Fruit fly (Drosophila melanogaster) whole organism, embryonic: ENCODE data around the gene CG5973.

ENCODE experiments used
- Bdp1 ChIP-seq: fragments of 200-800 bp; sonication (Bioruptor generic); optimal IDR thresholded peaks from 3 replicates; lab custom pipeline; 2016; ENCODE audit warnings: missing biosample characterization, missing genetic modification characterization
- CG10462 ChIP-seq: fragments of 200-800 bp; sonication (Bioruptor generic); optimal IDR thresholded peaks from 2 replicates; lab custom pipeline; 2016; ENCODE audit warnings: missing biosample characterization, missing genetic modification characterization
- CG11247 ChIP-seq: fragments of 200-800 bp; sonication (Bioruptor generic); IDR thresholded peaks from 2 replicates; pipeline ENCODE4 v1.3.6; 2022; ENCODE audit warnings: missing biosample characterization, missing genetic modification characterization
- CG12769 ChIP-seq: fragments of 200-800 bp; sonication (Bioruptor generic); optimal IDR thresholded peaks from 2 replicates; lab custom pipeline; 2019; ENCODE audit warnings: missing biosample characterization, mild to moderate bottlenecking, missing genetic modification characterization, moderate library complexity
- CG14710 ChIP-seq: fragments of 200-800 bp; sonication (Bioruptor generic); optimal IDR thresholded peaks from 3 replicates; lab custom pipeline; 2019; ENCODE audit warnings: missing biosample characterization, mild to moderate bottlenecking, missing genetic modification characterization, moderate library complexity
- CG15011 ChIP-seq: fragments of 200-800 bp; sonication (Bioruptor generic); optimal IDR thresholded peaks from 3 replicates; lab custom pipeline; 2018; ENCODE audit warnings: missing biosample characterization, mild to moderate bottlenecking, missing genetic modification characterization
- CG15696 ChIP-seq: fragments of 200-800 bp; sonication (Bioruptor generic); optimal IDR thresholded peaks from 2 replicates; lab custom pipeline; 2019; ENCODE audit warnings: missing biosample characterization, mild to moderate bottlenecking, missing genetic modification characterization, moderate library complexity
- CG17568 ChIP-seq: fragments of 200-800 bp; sonication (Bioruptor generic); optimal IDR thresholded peaks from 2 replicates; lab custom pipeline; 2018; ENCODE audit warnings: missing biosample characterization, mild to moderate bottlenecking, missing genetic modification characterization, moderate library complexity
- CG18262 ChIP-seq: fragments of 200-800 bp; optimal IDR thresholded peaks from 3 replicates; lab custom pipeline; 2019; ENCODE audit warnings: missing biosample characterization, mild to moderate bottlenecking, missing genetic modification characterization, moderate library complexity
- CG2712 ChIP-seq: fragments of 200-800 bp; optimal IDR thresholded peaks from 3 replicates; lab custom pipeline; 2019; ENCODE audit warnings: missing biosample characterization, mild to moderate bottlenecking, missing genetic modification characterization, moderate library complexity
- CG31224 ChIP-seq: fragments of 200-800 bp; sonication (Bioruptor generic); IDR thresholded peaks from 2 replicates; pipeline ENCODE4 v1.3.6; 2022; ENCODE audit warnings: missing biosample characterization, missing genetic modification characterization
- CG3847 ChIP-seq: fragments of 200-800 bp; sonication (Bioruptor generic); IDR thresholded peaks from 2 replicates; pipeline ENCODE4 v1.3.6; 2022; ENCODE audit warnings: missing biosample characterization, missing genetic modification characterization
- CG7372 ChIP-seq: fragments of 200-800 bp; sonication (Bioruptor generic); IDR thresholded peaks from 2 replicates; pipeline ENCODE4 v1.3.6; 2022; ENCODE audit warnings: missing biosample characterization, missing genetic modification characterization
- CG7745 ChIP-seq: fragments of 200-800 bp; sonication (Bioruptor generic); optimal IDR thresholded peaks from 2 replicates; lab custom pipeline; 2018; ENCODE audit warnings: missing biosample characterization, mild to moderate bottlenecking, missing genetic modification characterization, moderate library complexity
- CG7963 ChIP-seq: fragments of 200-800 bp; sonication (Bioruptor generic); IDR thresholded peaks from 3 replicates; pipeline ENCODE4 v1.3.6; 2022; ENCODE audit warnings: missing biosample characterization, missing genetic modification characterization; ENCODE audit not compliant: partially characterized antibody
- CHES-1-like ChIP-seq: fragments of 200-800 bp; sonication (Bioruptor generic); optimal IDR thresholded peaks from 2 replicates; lab custom pipeline; 2016; ENCODE audit warnings: missing biosample characterization, missing genetic modification characterization
- E2f1 ChIP-seq: fragments of 200-800 bp; sonication (Bioruptor generic); IDR thresholded peaks from 2 replicates; pipeline ENCODE4 v1.3.6; 2022; ENCODE audit warnings: missing biosample characterization, missing genetic modification characterization
- Eip74EF ChIP-seq, 2 experiments: fragments of 200-800 bp in 1 of 2; fragments of >200 bp in 1 of 2; sonication (Bioruptor generic) in 1 of 2; optimal IDR thresholded peaks; 2 replicates each; lab custom pipeline; 2017 to 2019; ENCODE audit warnings: missing biosample characterization in 2 of 2, missing genetic modification characterization in 2 of 2, mild to moderate bottlenecking in 1 of 2, moderate library complexity in 1 of 2
- Fer2 ChIP-seq: fragments of 200-800 bp; sonication (Bioruptor generic); optimal IDR thresholded peaks from 2 replicates; lab custom pipeline; 2018; ENCODE audit warnings: missing biosample characterization, mild to moderate bottlenecking, missing genetic modification characterization, moderate library complexity
- GATAe ChIP-seq: fragments of 200-800 bp; sonication (Bioruptor generic); conservative IDR thresholded peaks from 2 replicates; pipeline ENCODE4 v1.3.6; 2022; ENCODE audit warnings: missing biosample characterization, missing genetic modification characterization
- HmgZ ChIP-seq: fragments of 200-800 bp; sonication (Bioruptor generic); optimal IDR thresholded peaks from 2 replicates; lab custom pipeline; 2018; ENCODE audit warnings: missing biosample characterization, mild to moderate bottlenecking, missing genetic modification characterization
- Nf-YC ChIP-seq: fragments of 200-800 bp; optimal IDR thresholded peaks from 3 replicates; lab custom pipeline; 2019; ENCODE audit warnings: missing biosample characterization, mild to moderate bottlenecking, missing genetic modification characterization, moderate library complexity
- Opbp ChIP-seq: fragments of 200-800 bp; sonication (Bioruptor generic); IDR thresholded peaks from 3 replicates; pipeline ENCODE4 v1.3.6; 2022; ENCODE audit warnings: missing biosample characterization, missing genetic modification characterization; ENCODE audit not compliant: partially characterized antibody
- Optix ChIP-seq: fragments of 200-800 bp; sonication (Bioruptor generic); IDR thresholded peaks from 3 replicates; pipeline ENCODE4 v1.3.6; 2022; ENCODE audit warnings: missing biosample characterization, missing genetic modification characterization
- Side ChIP-seq: fragments of 200-800 bp; sonication (Bioruptor generic); optimal IDR thresholded peaks from 2 replicates; lab custom pipeline; 2016; ENCODE audit warnings: missing biosample characterization, missing genetic modification characterization
- Six4 ChIP-seq: fragments of 200-800 bp; sonication (Bioruptor generic); optimal IDR thresholded peaks from 2 replicates; lab custom pipeline; 2016; ENCODE audit warnings: missing biosample characterization, missing genetic modification characterization
- Ssrp ChIP-seq: fragments of 200-800 bp; sonication (Bioruptor generic); optimal IDR thresholded peaks from 2 replicates; lab custom pipeline; 2018; ENCODE audit warnings: missing biosample characterization, mild to moderate bottlenecking, missing genetic modification characterization, moderate library complexity
- Stat92E ChIP-seq, 3 experiments: fragments of >200 bp in 2 of 3; fragments of 200-800 bp in 1 of 3; sonication (Bioruptor generic) in 1 of 3; optimal IDR thresholded peaks; 2 replicates each; lab custom pipeline; 2017 to 2019; ENCODE audit warnings: missing biosample characterization in 3 of 3, missing genetic modification characterization in 3 of 3, mild to moderate bottlenecking in 1 of 3, moderate library complexity in 1 of 3
- ash1 ChIP-seq: fragments of 200-800 bp; sonication (Bioruptor generic); optimal IDR thresholded peaks from 2 replicates; lab custom pipeline; 2018; ENCODE audit warnings: missing biosample characterization, mild to moderate bottlenecking, missing genetic modification characterization
- crol ChIP-seq: fragments of 200-800 bp; sonication (Bioruptor generic); IDR thresholded peaks from 2 replicates; pipeline ENCODE4 v1.3.6; 2022; ENCODE audit warnings: missing biosample characterization, missing genetic modification characterization
- dimm ChIP-seq: fragments of 200-800 bp; sonication (Bioruptor generic); IDR thresholded peaks from 2 replicates; pipeline ENCODE4 v1.3.6; 2022; ENCODE audit warnings: missing biosample characterization, missing genetic modification characterization
- esg ChIP-seq: fragments of 200-800 bp; sonication (Bioruptor generic); conservative IDR thresholded peaks from 2 replicates; pipeline ENCODE4 v1.3.6; 2022; ENCODE audit warnings: missing biosample characterization, missing genetic modification characterization
- fd64A ChIP-seq: fragments of 200-800 bp; sonication (Bioruptor generic); optimal IDR thresholded peaks from 3 replicates; lab custom pipeline; 2018; ENCODE audit warnings: missing biosample characterization, mild to moderate bottlenecking, missing genetic modification characterization
- gcm ChIP-seq: fragments of 200-800 bp; sonication (Bioruptor generic); optimal IDR thresholded peaks from 2 replicates; lab custom pipeline; 2019; ENCODE audit warnings: missing biosample characterization, mild to moderate bottlenecking, missing genetic modification characterization, moderate library complexity
- kay ChIP-seq: fragments of 200-800 bp; sonication (Bioruptor generic); optimal IDR thresholded peaks from 2 replicates; lab custom pipeline; 2016; ENCODE audit warnings: missing biosample characterization, missing genetic modification characterization
- nom ChIP-seq: fragments of 200-800 bp; sonication (Bioruptor generic); optimal IDR thresholded peaks from 2 replicates; lab custom pipeline; 2017; ENCODE audit warnings: missing biosample characterization, missing genetic modification characterization, mild to moderate bottlenecking, moderate library complexity, missing genetic modification reagents
- ranshi ChIP-seq: fragments of 200-800 bp; sonication (Bioruptor generic); IDR thresholded peaks from 2 replicates; pipeline ENCODE4 v1.3.6; 2022; ENCODE audit warnings: missing biosample characterization, missing genetic modification characterization
- repo ChIP-seq: fragments of 200-800 bp; sonication (Bioruptor generic); optimal IDR thresholded peaks from 2 replicates; lab custom pipeline; 2016; ENCODE audit warnings: missing biosample characterization, missing genetic modification characterization
- rib ChIP-seq: fragments of 200-800 bp; sonication (Bioruptor generic); IDR thresholded peaks from 2 replicates; pipeline ENCODE4 v1.3.6; 2022; ENCODE audit warnings: missing biosample characterization, missing genetic modification characterization
- ro ChIP-seq: fragments of 200-800 bp; sonication (Bioruptor generic); IDR thresholded peaks from 2 replicates; pipeline ENCODE4 v1.3.6; 2022; ENCODE audit warnings: missing biosample characterization, missing genetic modification characterization
- sc ChIP-seq, 3 experiments: fragments of >200 bp in 2 of 3; fragments of 200-800 bp in 1 of 3; sonication (Bioruptor generic) in 1 of 3; optimal IDR thresholded peaks; 2 replicates in 2 of 3; 3 replicates in 1 of 3; lab custom pipeline; 2017; ENCODE audit warnings: mild to moderate bottlenecking in 1 of 3, missing biosample characterization in 1 of 3, missing genetic modification characterization in 1 of 3, missing genetic modification reagents in 1 of 3
- scrt ChIP-seq: fragments of 200-800 bp; sonication (Bioruptor generic); optimal IDR thresholded peaks from 2 replicates; lab custom pipeline; 2018; ENCODE audit warnings: missing biosample characterization, mild to moderate bottlenecking, missing genetic modification characterization, moderate library complexity
- sisA ChIP-seq: fragments of 200-800 bp; sonication (Bioruptor generic); IDR thresholded peaks from 2 replicates; pipeline ENCODE4 v1.3.6; 2022; ENCODE audit warnings: missing biosample characterization, missing genetic modification characterization
- slou ChIP-seq: fragments of 200-800 bp; sonication (Bioruptor generic); optimal IDR thresholded peaks from 3 replicates; lab custom pipeline; 2016; ENCODE audit warnings: missing biosample characterization, missing genetic modification characterization
- tap ChIP-seq: fragments of 200-800 bp; optimal IDR thresholded peaks from 3 replicates; lab custom pipeline; 2019; ENCODE audit warnings: missing biosample characterization, mild to moderate bottlenecking, missing genetic modification characterization, moderate library complexity
- yki ChIP-seq: fragments of >200 bp; optimal IDR thresholded peaks from 3 replicates; lab custom pipeline; 2018
- zf30C ChIP-seq: fragments of 200-800 bp; sonication (Bioruptor generic); optimal IDR thresholded peaks from 3 replicates; lab custom pipeline; 2018; ENCODE audit warnings: missing biosample characterization, mild to moderate bottlenecking, missing genetic modification characterization

CG5973 gene

dm6 chr2L:7436492-7437324 lies 584 bp upstream of the CG5973 start (continued):
- TF ChIP-seq CG3847 (GFP tag; lab: Robert Waterston, UW) (peak; percentile 71), Stat92E (GFP tag; optimal IDR thresholded peaks at IDR 0.05; lab: Kevin White, UChicago) (no peak), ash1 (GFP tag; lab: Kevin White, UChicago) (peak; percentile 50), esg (no peak), slou (GFP tag; lab: Kevin White, UChicago) (peak; percentile 72), CG7372 (GFP tag; lab: Robert Waterston, UW) (peak; percentile 54; the same call in 1 of the 2 replicates), gcm (GFP tag; lab: Kevin White, UChicago) (peak; percentile 39), CG18262 (tag; lab: Kevin White, UChicago) (peak; percentile 12), HmgZ (peak; percentile 88), E2f1 (GFP tag; lab: Robert Waterston, UW) (peak; percentile 53), dimm (GFP tag; lab: Robert Waterston, UW) (peak; percentile 52; the same call in 1 of the 2 replicates), CG11247 (GFP tag; lab: Robert Waterston, UW) (peak; percentile 85), CG2712 (no peak), Bdp1 (peak; percentile 51), tap (tag; lab: Kevin White, UChicago) (peak; percentile 29), ro (GFP tag; lab: Robert Waterston, UW) (peak; percentile 43), Nf-YC (tag; lab: Kevin White, UChicago) (peak; percentile 47), CG15011 (GFP tag; lab: Kevin White, UChicago) (peak; percentile 51), rib (GFP tag; lab: Robert Waterston, UW) (peak; percentile 82), CG17568 (GFP tag; lab: Kevin White, UChicago) (peak; percentile 79), CG7963 (no peak), sisA (GFP tag; lab: Robert Waterston, UW) (peak; percentile 31; the same call in 1 of the 2 replicates), crol (GFP tag; lab: Robert Waterston, UW) (no peak), Eip74EF (GFP tag; optimal IDR thresholded peaks at IDR 0.05; lab: Kevin White, UChicago) (peak in 1 of 2 experiments; percentile 17), CG31224 (GFP tag; lab: Robert Waterston, UW) (peak; percentile 48; the same call in 1 of the 2 replicates), kay (peak; percentile 46), CG10462 (GFP tag; lab: Kevin White, UChicago) (peak; percentile 41), Ssrp (tag; lab: Kevin White, UChicago) (no peak), repo (GFP tag; lab: Kevin White, UChicago) (peak; percentile 64), ranshi (peak; percentile 75), fd64A (GFP tag; lab: Kevin White, UChicago) (peak; percentile 65), CG14710 (tag; lab: Kevin White, UChicago) (peak; percentile 19), Optix (GFP tag; lab: Robert Waterston, UW) (peak; percentile 53; the same call in 2 of the 3 replicates), Side (GFP tag; lab: Kevin White, UChicago) (peak; percentile 64), zf30C (GFP tag; lab: Kevin White, UChicago) (no peak), CG15696 (peak; percentile 2), Six4 (GFP tag; lab: Kevin White, UChicago) (peak; percentile 45), CG12769 (tag; lab: Kevin White, UChicago) (peak; percentile 85), yki (lab: Kevin White, UChicago) (no peak), Fer2 (tag; lab: Kevin White, UChicago) (peak; percentile 71), sc (optimal IDR thresholded peaks at IDR 0.05; lab: Kevin White, UChicago) (no peak), sc (GFP tag; optimal IDR thresholded peaks at IDR 0.05; lab: Kevin White, UChicago) (peak; percentile 38), Opbp (no peak), CG7745 (tag; lab: Kevin White, UChicago) (no peak), GATAe (GFP tag; lab: Robert Waterston, UW) (no peak; the same call in 1 of the 2 replicates), CHES-1-like (GFP tag; lab: Kevin White, UChicago) (peak; percentile 82), nom (no peak), scrt (GFP tag; lab: Kevin White, UChicago) (peak; percentile 92)
